Fruit fly (Drosophila melanogaster): ENCODE data around the gene CG13992.

The CG13992 gene

dm6 chr2L:5979957-5980861 lies 12.7 kb upstream of the CG13992 start (continued):
- TF ChIP-seq CG10267 (tag; optimal IDR thresholded peaks at IDR 0.05) (peak; percentile 26), CG2712 (tag; optimal IDR thresholded peaks at IDR 0.05) (peak; percentile 34), vvl (GFP tag; IDR thresholded peaks at IDR 0.05) (no peak), CG1832 (GFP tag; optimal IDR thresholded peaks at IDR 0.05) (peak; percentile 92), CG15514 (GFP tag; optimal IDR thresholded peaks at IDR 0.05) (peak; percentile 25), CG10543 (GFP tag; optimal IDR thresholded peaks at IDR 0.05) (peak; percentile 65), abd-A (tag; optimal IDR thresholded peaks at IDR 0.05) (peak; percentile 75), CG11398 (GFP tag; optimal IDR thresholded peaks at IDR 0.05) (peak; percentile 53), CG15601 (tag; optimal IDR thresholded peaks at IDR 0.05) (peak; percentile 40), BtbVII (GFP tag; optimal IDR thresholded peaks at IDR 0.05) (peak; percentile 73), tap (tag; optimal IDR thresholded peaks at IDR 0.05) (peak; percentile 56), tin (GFP tag; optimal IDR thresholded peaks at IDR 0.05) (peak; percentile 1), CG8290 (GFP tag; optimal IDR thresholded peaks at IDR 0.05) (no peak), CG8290 (tag; optimal IDR thresholded peaks at IDR 0.05) (peak in 1 of 2 experiments; percentile 70), CG18011 (GFP tag; optimal IDR thresholded peaks at IDR 0.05) (peak; percentile 13), PHDP (tag; optimal IDR thresholded peaks at IDR 0.05) (peak; percentile 22), CG12071 (GFP tag; optimal IDR thresholded peaks at IDR 0.05) (peak; percentile 68), TFAM (GFP tag; optimal IDR thresholded peaks at IDR 0.05) (no peak), ftz-f1 (GFP tag; optimal IDR thresholded peaks at IDR 0.05) (peak; percentile 58), CG7372 (GFP tag; IDR thresholded peaks at IDR 0.05) (no peak), lbe (GFP tag; optimal IDR thresholded peaks at IDR 0.05) (peak; percentile 70), CG13296 (GFP tag; optimal IDR thresholded peaks at IDR 0.05) (peak; percentile 53), insv (GFP tag; optimal IDR thresholded peaks at IDR 0.05) (peak in 1 of 2 experiments; percentile 37), CG8944 (GFP tag; optimal IDR thresholded peaks at IDR 0.05) (no peak), Abd-B (GFP tag; optimal IDR thresholded peaks at IDR 0.05) (no peak), kni (GFP tag; optimal IDR thresholded peaks at IDR 0.05) (peak; percentile 61), CG10431 (GFP tag; optimal IDR thresholded peaks at IDR 0.05) (peak; percentile 35), bsh (GFP tag; optimal IDR thresholded peaks at IDR 0.05) (peak; percentile 16 to 27), oc (tag; optimal IDR thresholded peaks at IDR 0.05) (peak; percentile 16), zf30C (GFP tag; optimal IDR thresholded peaks at IDR 0.05) (peak; percentile 26), CG3163 (GFP tag; optimal IDR thresholded peaks at IDR 0.05) (peak; percentile 56), pnt (GFP tag; optimal IDR thresholded peaks at IDR 0.05) (no peak), gro (GFP tag; optimal IDR thresholded peaks at IDR 0.05) (no peak), dpn (GFP tag; optimal IDR thresholded peaks at IDR 0.05) (peak in 1 of 2 experiments; percentile 9), caup (GFP tag; optimal IDR thresholded peaks at IDR 0.05; ENCODE audit: severe bottlenecking) (peak; percentile 19), CG17829 (tag; optimal IDR thresholded peaks at IDR 0.05) (peak; percentile 5), Ssrp (tag; optimal IDR thresholded peaks at IDR 0.05) (no peak), tup (GFP tag; optimal IDR thresholded peaks at IDR 0.05) (no peak), sd (tag; optimal IDR thresholded peaks at IDR 0.05) (peak; percentile 41), scrt (GFP tag; optimal IDR thresholded peaks at IDR 0.05) (peak; percentile 49), D19A (tag; optimal IDR thresholded peaks at IDR 0.05) (peak; percentile 19), CG14014 (GFP tag; IDR thresholded peaks at IDR 0.05) (no peak), cad (GFP tag; optimal IDR thresholded peaks at IDR 0.05) (peak; percentile 68), Stat92E (GFP tag; optimal IDR thresholded peaks at IDR 0.05) (peak in 1 of 3 experiments; percentile 79), CG6765 (GFP tag; optimal IDR thresholded peaks at IDR 0.05) (peak; percentile 80), sug (tag; optimal IDR thresholded peaks at IDR 0.05) (peak; percentile 99), Deaf1 (tag; optimal IDR thresholded peaks at IDR 0.05) (peak; percentile 51)
